Worm (Caenorhabditis elegans) whole organism, L1 larva: ENCODE data around the gene irld-14.

ENCODE experiments used
- C04F5.9 ChIP-seq: sonication (generic microtip); optimal IDR thresholded peaks from 2 replicates; lab custom pipeline; 2016; ENCODE audit warnings: missing genetic modification characterization, missing compliant biosample characterization
- C16A3.4 ChIP-seq: fragments of 150-350 bp; optimal IDR thresholded peaks from 2 replicates; lab custom pipeline; 2014; ENCODE audit warnings: missing biosample characterization, missing genetic modification characterization
- C34B4.2 ChIP-seq: sonication (generic microtip); optimal IDR thresholded peaks from 2 replicates; lab custom pipeline; 2017; ENCODE audit warnings: mild to moderate bottlenecking, missing genetic modification characterization, missing compliant biosample characterization
- F16B12.6 ChIP-seq: fragments of 150-350 bp; optimal IDR thresholded peaks from 2 replicates; lab custom pipeline; 2014; ENCODE audit warnings: missing biosample characterization, missing genetic modification characterization
- Y116A8C.19 ChIP-seq: sonication (generic microtip); optimal IDR thresholded peaks from 2 replicates; lab custom pipeline; 2016; ENCODE audit warnings: missing compliant biosample characterization, missing genetic modification characterization, borderline replicate concordance
- alr-1 ChIP-seq: fragments of 200-800 bp; sonication (Bioruptor generic); optimal IDR thresholded peaks from 2 replicates; lab custom pipeline; 2018; ENCODE audit warnings: borderline replicate concordance, mild to moderate bottlenecking, missing genetic modification characterization, missing compliant biosample characterization
- aly-2 ChIP-seq: fragments of 150-350 bp; optimal IDR thresholded peaks from 2 replicates; lab custom pipeline; 2014; ENCODE audit warnings: missing biosample characterization, missing genetic modification characterization
- ceh-82 ChIP-seq, 3 experiments: fragments of 150-350 bp in 1 of 3; sonication (generic microtip) in 2 of 3; optimal IDR thresholded peaks; 2 replicates each; lab custom pipeline; 2014 to 2017; ENCODE audit warnings: missing biosample characterization in 3 of 3, missing genetic modification characterization in 3 of 3
- ceh-90 ChIP-seq: sonication (generic microtip); optimal IDR thresholded peaks from 2 replicates; lab custom pipeline; 2016; ENCODE audit warnings: missing genetic modification characterization, missing compliant biosample characterization
- dpl-1 ChIP-seq, 3 experiments: fragments of 150-350 bp in 2 of 3; sonication (generic microtip) in 1 of 3; optimal IDR thresholded peaks; 2 replicates each; lab custom pipeline; 2014 to 2017; ENCODE audit warnings: missing biosample characterization in 3 of 3, missing genetic modification characterization in 3 of 3, missing genetic modification reagents in 3 of 3
- efl-1 ChIP-seq, 4 experiments: fragments of 150-350 bp; optimal IDR thresholded peaks in 3 of 4; peaks in 1 of 4; 1 replicate in 1 of 4; 2 replicates in 3 of 4; lab custom pipeline; 2014; ENCODE audit warnings: missing biosample characterization in 2 of 4, missing genetic modification characterization in 2 of 4, missing genetic modification reagents in 2 of 4
- efl-3 ChIP-seq: fragments of 200-800 bp; sonication (Bioruptor generic); optimal IDR thresholded peaks from 2 replicates; lab custom pipeline; 2018; ENCODE audit warnings: mild to moderate bottlenecking, missing genetic modification characterization, missing compliant biosample characterization
- egl-27 ChIP-seq, 2 experiments: fragments of 150-350 bp in 1 of 2; sonication (generic microtip); optimal IDR thresholded peaks; 3 replicates each; lab custom pipeline; 2017 to 2018; ENCODE audit warnings: missing biosample characterization in 2 of 2, missing genetic modification characterization in 2 of 2, missing genetic modification reagents in 2 of 2
- fkh-10 ChIP-seq: sonication (generic microtip); optimal IDR thresholded peaks from 2 replicates; lab custom pipeline; 2017; ENCODE audit warnings: missing biosample characterization, missing genetic modification reagents, missing genetic modification characterization
- fos-1 ChIP-seq: fragments of 150-350 bp; optimal IDR thresholded peaks from 2 replicates; lab custom pipeline; 2014; ENCODE audit warnings: missing biosample characterization, missing genetic modification characterization
- grh-1 ChIP-seq: fragments of 200-800 bp; sonication (Bioruptor generic); IDR thresholded peaks from 2 replicates; pipeline ENCODE4 v1.3.6; 2022; ENCODE audit warnings: missing genetic modification reagents, missing genetic modification characterization, missing compliant biosample characterization
- hlh-4 ChIP-seq: sonication (generic microtip); optimal IDR thresholded peaks from 2 replicates; lab custom pipeline; 2016; ENCODE audit warnings: mild to moderate bottlenecking, missing genetic modification characterization, missing compliant biosample characterization
- hpl-2 ChIP-seq: fragments of 150-350 bp; optimal IDR thresholded peaks from 2 replicates; lab custom pipeline; 2014; ENCODE audit warnings: missing biosample characterization, missing genetic modification reagents, missing genetic modification characterization
- isw-1 ChIP-seq: fragments of 200-800 bp; sonication (Bioruptor generic); IDR thresholded peaks from 2 replicates; pipeline ENCODE4 v1.3.6; 2022; ENCODE audit warnings: missing genetic modification characterization, missing compliant biosample characterization
- lin-13 ChIP-seq: fragments of 150-350 bp; optimal IDR thresholded peaks from 2 replicates; lab custom pipeline; 2014; ENCODE audit warnings: missing biosample characterization, missing genetic modification reagents, missing genetic modification characterization
- lin-14 ChIP-seq: fragments of 200-800 bp; sonication (Bioruptor generic); optimal IDR thresholded peaks from 2 replicates; lab custom pipeline; 2018; ENCODE audit warnings: mild to moderate bottlenecking, missing genetic modification characterization, moderate library complexity, missing compliant biosample characterization
- lin-15B ChIP-seq: fragments of 150-350 bp; sonication (generic microtip); optimal IDR thresholded peaks from 3 replicates; lab custom pipeline; 2014; ENCODE audit warnings: missing biosample characterization, missing genetic modification characterization
- lin-35 ChIP-seq, 2 experiments: fragments of 150-350 bp; optimal IDR thresholded peaks; 2 replicates each; lab custom pipeline; 2014; ENCODE audit warnings: missing biosample characterization in 2 of 2, missing genetic modification characterization in 2 of 2, missing genetic modification reagents in 2 of 2
- lin-39 ChIP-seq: fragments of 150-350 bp; optimal IDR thresholded peaks from 2 replicates; lab custom pipeline; 2014; ENCODE audit warnings: missing biosample characterization, missing genetic modification reagents, missing genetic modification characterization
- mab-9 ChIP-seq: fragments of 200-800 bp; sonication (Bioruptor generic); IDR thresholded peaks from 2 replicates; pipeline ENCODE4 v1.3.6; 2022; ENCODE audit warnings: missing genetic modification reagents, missing genetic modification characterization, missing compliant biosample characterization
- mdl-1 ChIP-seq, 2 experiments: fragments of 150-350 bp; optimal IDR thresholded peaks; 2 replicates each; lab custom pipeline; 2014 to 2017; ENCODE audit warnings: missing biosample characterization in 2 of 2, missing genetic modification characterization in 2 of 2, inconsistent platforms in 1 of 2
- nhr-11 ChIP-seq: fragments of 150-350 bp; optimal IDR thresholded peaks from 2 replicates; lab custom pipeline; 2014; ENCODE audit warnings: missing biosample characterization, missing genetic modification characterization
- nhr-20 ChIP-seq: sonication (generic microtip); optimal IDR thresholded peaks from 2 replicates; lab custom pipeline; 2016; ENCODE audit warnings: mild to moderate bottlenecking, missing genetic modification characterization, missing compliant biosample characterization
- nhr-237 ChIP-seq: fragments of 150-350 bp; optimal IDR thresholded peaks from 2 replicates; lab custom pipeline; 2014; ENCODE audit warnings: missing biosample characterization, missing genetic modification characterization
- nhr-71 ChIP-seq: sonication (generic microtip); optimal IDR thresholded peaks from 2 replicates; lab custom pipeline; 2016; ENCODE audit warnings: mild to moderate bottlenecking, missing genetic modification characterization, moderate library complexity, missing compliant biosample characterization
- nhr-76 ChIP-seq: sonication (generic microtip); optimal IDR thresholded peaks from 2 replicates; lab custom pipeline; 2017; ENCODE audit warnings: missing biosample characterization, missing genetic modification characterization
- nhr-77 ChIP-seq: fragments of 150-350 bp; optimal IDR thresholded peaks from 2 replicates; lab custom pipeline; 2014; ENCODE audit warnings: missing biosample characterization, missing genetic modification characterization
- nhr-84 ChIP-seq: sonication (generic microtip); optimal IDR thresholded peaks from 2 replicates; lab custom pipeline; 2017; ENCODE audit warnings: missing biosample characterization, missing genetic modification characterization
- nhr-85 ChIP-seq: sonication (generic microtip); peaks from one replicate; lab custom pipeline; 2016; ENCODE audit warnings: missing genetic modification characterization, inconsistent platforms, missing compliant biosample characterization
- pax-3 ChIP-seq: fragments of 200-800 bp; sonication (Bioruptor generic); optimal IDR thresholded peaks from 2 replicates; lab custom pipeline; 2018; ENCODE audit warnings: mild to moderate bottlenecking, missing genetic modification characterization, moderate library complexity, missing compliant biosample characterization
- skn-1 ChIP-seq: fragments of 150-350 bp; optimal IDR thresholded peaks from 2 replicates; lab custom pipeline; 2014; ENCODE audit warnings: missing biosample characterization, missing genetic modification characterization
- snpc-4 ChIP-seq: fragments of 150-350 bp; optimal IDR thresholded peaks from 2 replicates; lab custom pipeline; 2014; ENCODE audit warnings: missing biosample characterization, missing genetic modification characterization
- snu-23 ChIP-seq: sonication (generic microtip); optimal IDR thresholded peaks from 2 replicates; lab custom pipeline; 2016; ENCODE audit warnings: missing genetic modification characterization, missing compliant biosample characterization
- sptf-1 ChIP-seq: fragments of 150-350 bp; optimal IDR thresholded peaks from 2 replicates; lab custom pipeline; 2014; ENCODE audit warnings: missing biosample characterization, missing genetic modification characterization
- sup-37 ChIP-seq: fragments of 200-800 bp; sonication (Bioruptor generic); optimal IDR thresholded peaks from 2 replicates; lab custom pipeline; 2018; ENCODE audit warnings: mild to moderate bottlenecking, missing genetic modification characterization, missing compliant biosample characterization
- swsn-7 ChIP-seq: sonication (generic microtip); optimal IDR thresholded peaks from 2 replicates; lab custom pipeline; 2016; ENCODE audit warnings: missing genetic modification characterization, missing compliant biosample characterization
- unc-130 ChIP-seq: fragments of 150-350 bp; optimal IDR thresholded peaks from 2 replicates; lab custom pipeline; 2017; ENCODE audit warnings: missing biosample characterization, missing genetic modification characterization, inconsistent platforms
- unc-30 ChIP-seq: sonication (generic microtip); optimal IDR thresholded peaks from 2 replicates; lab custom pipeline; 2017; ENCODE audit warnings: missing biosample characterization, missing genetic modification characterization
- unc-62 ChIP-seq: fragments of 150-350 bp; optimal IDR thresholded peaks from 2 replicates; lab custom pipeline; 2014; ENCODE audit warnings: missing biosample characterization, missing genetic modification reagents, missing genetic modification characterization
- unc-98 ChIP-seq: fragments of 200-800 bp; sonication (Bioruptor generic); IDR thresholded peaks from 2 replicates; pipeline ENCODE4 v1.3.6; 2022; ENCODE audit warnings: missing genetic modification characterization, missing compliant biosample characterization
- zag-1 ChIP-seq: fragments of 150-350 bp; optimal IDR thresholded peaks from 2 replicates; lab custom pipeline; 2014; ENCODE audit warnings: missing biosample characterization, missing genetic modification characterization
- zip-4 ChIP-seq: fragments of 200-800 bp; sonication (Bioruptor generic); optimal IDR thresholded peaks from 2 replicates; lab custom pipeline; 2018; ENCODE audit warnings: mild to moderate bottlenecking, missing genetic modification characterization, moderate library complexity, missing compliant biosample characterization
- ztf-4 ChIP-seq: fragments of 150-350 bp; optimal IDR thresholded peaks from 2 replicates; lab custom pipeline; 2014; ENCODE audit warnings: missing biosample characterization, missing genetic modification characterization

Gene irld-14

ce11 chrV:15001536-15001935 is 5.2 kb downstream of the irld-14 start:
- TF ChIP-seq lin-13 (GFP tag; lab: Kevin White, UChicago) (no peak), ceh-90 (tag; lab: Kevin White, UChicago) (no peak), nhr-237 (tag; lab: Kevin White, UChicago) (no peak), lin-39 (tag; lab: Kevin White, UChicago) (no peak), isw-1 (GFP tag; lab: Robert Waterston, UW) (no peak), nhr-20 (tag; lab: Kevin White, UChicago) (no peak)

- TF ChIP-seq Y116A8C.19: peak; percentile 40
- no peak for TF ChIP-seq unc-62 (GFP tag; lab: Kevin White, UChicago)
- peak; percentile 90 for TF ChIP-seq C04F5.9 (tag; lab: Kevin White, UChicago)
- peak; percentile 96 for TF ChIP-seq nhr-85 (tag; lab: Kevin White, UChicago)
- peak; percentile 91 to 95 for TF ChIP-seq efl-1 (optimal IDR thresholded peaks at IDR 0.05; lab: Kevin White, UChicago)
- TF ChIP-seq efl-1 (GFP tag; optimal IDR thresholded peaks at IDR 0.05 in 1 of 2; lab: Kevin White, UChicago): peak; percentile 84 to 98
- no peak for TF ChIP-seq alr-1
- TF ChIP-seq unc-130: peak; percentile 90
- peak; percentile 88 for TF ChIP-seq lin-13 (GFP tag; lab: Kevin White, UChicago)
- TF ChIP-seq ceh-82 (tag; optimal IDR thresholded peaks at IDR 0.05; lab: Kevin White, UChicago): peak; percentile 88 to 97 (median 90)
- TF ChIP-seq unc-30: no peak
- TF ChIP-seq nhr-11 (tag; lab: Kevin White, UChicago): peak; percentile 55
- TF ChIP-seq nhr-237 (tag; lab: Kevin White, UChicago): peak; percentile 53
- TF ChIP-seq lin-35 (GFP tag; optimal IDR thresholded peaks at IDR 0.05; lab: Kevin White, UChicago): peak; percentile 90 to 92
- peak; percentile 96 for TF ChIP-seq nhr-20 (tag; lab: Kevin White, UChicago)
- peak; percentile 85 for TF ChIP-seq snpc-4
- TF ChIP-seq swsn-7 (tag; lab: Kevin White, UChicago): peak; percentile 95
- TF ChIP-seq mdl-1 (tag; optimal IDR thresholded peaks at IDR 0.05; lab: Kevin White, UChicago): peak in 1 of 2 experiments; percentile 81
- peak; percentile 21 for TF ChIP-seq zag-1
- peak; percentile 54 for TF ChIP-seq efl-3 (GFP tag; lab: Kevin White, UChicago)
- peak; percentile 79 for TF ChIP-seq fos-1 (tag; lab: Kevin White, UChicago)
- peak; percentile 91 for TF ChIP-seq nhr-77 (tag; lab: Kevin White, UChicago)
- TF ChIP-seq nhr-84 (tag; lab: Kevin White, UChicago): no peak
- peak in 1 of 2 experiments; percentile 45 for TF ChIP-seq egl-27 (tag; optimal IDR thresholded peaks at IDR 0.05; lab: Kevin White, UChicago)
- TF ChIP-seq lin-39 (tag; lab: Kevin White, UChicago): peak; percentile 59
- peak; percentile 57 for TF ChIP-seq F16B12.6 (tag; lab: Kevin White, UChicago)
- TF ChIP-seq C34B4.2: no peak
- peak; percentile 96 for TF ChIP-seq nhr-71 (tag; lab: Kevin White, UChicago)
- peak; percentile 67 for TF ChIP-seq zip-4 (GFP tag; lab: Kevin White, UChicago)
- TF ChIP-seq nhr-76 (tag; lab: Kevin White, UChicago): no peak
- no peak for TF ChIP-seq sptf-1 (tag; lab: Kevin White, UChicago)
- TF ChIP-seq hpl-2 (GFP tag; lab: Kevin White, UChicago): peak; percentile 65
- peak; percentile 99 for TF ChIP-seq pax-3 (tag; lab: Kevin White, UChicago)
- peak; percentile 90 for TF ChIP-seq skn-1
- peak; percentile 70 for TF ChIP-seq unc-98
- TF ChIP-seq aly-2 (tag; lab: Kevin White, UChicago): peak; percentile 33
- TF ChIP-seq C16A3.4 (tag; lab: Kevin White, UChicago): peak; percentile 96
- TF ChIP-seq snu-23 (GFP tag; lab: Kevin White, UChicago): peak; percentile 97
- TF ChIP-seq lin-14: peak; percentile 94
- TF ChIP-seq ztf-4 (tag; lab: Kevin White, UChicago): peak; percentile 72
- peak; percentile 82 for TF ChIP-seq mab-9 (GFP tag; lab: Robert Waterston, UW)
- no peak for TF ChIP-seq hlh-4 (tag; lab: Kevin White, UChicago)
- TF ChIP-seq fkh-10 (GFP tag; lab: Kevin White, UChicago): peak; percentile 74
- peak; percentile 53 for TF ChIP-seq sup-37 (GFP tag; lab: Kevin White, UChicago)
- peak; percentile 85 to 87 (median 85) for TF ChIP-seq dpl-1 (GFP tag; optimal IDR thresholded peaks at IDR 0.05; lab: Kevin White, UChicago)
- TF ChIP-seq grh-1 (GFP tag; lab: Robert Waterston, UW): peak; percentile 79
- TF ChIP-seq ceh-90 (tag; lab: Kevin White, UChicago): peak; percentile 74
- peak; percentile 96 for TF ChIP-seq lin-15B (tag; lab: Kevin White, UChicago)
- peak; percentile 96 for TF ChIP-seq isw-1 (GFP tag; lab: Robert Waterston, UW)
Observed at ce11 chrV:15002184-15002690, 5.9 kb downstream of the irld-14 start, which contains the start of the genes fib-1 and mut-15. TSS of gene fib-1 (minus strand) at chrV:15002223. TSS of gene mut-15 (plus strand) at chrV:15002543.
